Fruit fly (Drosophila melanogaster) whole organism, pupa: ENCODE results near the gene Ufl1.

ENCODE experiments used
- CG10348 ChIP-seq: fragments of 200-800 bp; sonication (Bioruptor generic); IDR thresholded peaks from 2 replicates; pipeline ENCODE4 v1.3.6; 2022; ENCODE audit warnings: missing biosample characterization, missing genetic modification characterization
- CG12605 ChIP-seq: fragments of 200-800 bp; sonication (Bioruptor generic); IDR thresholded peaks from 2 replicates; pipeline ENCODE4 v1.3.6; 2022; ENCODE audit warnings: missing biosample characterization, missing genetic modification characterization
- CG15710 ChIP-seq: fragments of 200-800 bp; sonication (Bioruptor generic); optimal IDR thresholded peaks from 2 replicates; lab custom pipeline; 2018; ENCODE audit warnings: missing biosample characterization, mild to moderate bottlenecking, missing genetic modification characterization, moderate library complexity
- CG32121 ChIP-seq: fragments of 200-800 bp; sonication (Bioruptor generic); IDR thresholded peaks from 2 replicates; pipeline ENCODE4 v1.3.6; 2022; ENCODE audit warnings: missing biosample characterization, missing genetic modification characterization
- CG34367 ChIP-seq: fragments of 200-800 bp; sonication (Bioruptor generic); optimal IDR thresholded peaks from 2 replicates; lab custom pipeline; 2018; ENCODE audit warnings: missing biosample characterization, mild to moderate bottlenecking, missing genetic modification characterization
- CG8159 ChIP-seq: fragments of 200-800 bp; sonication (Bioruptor generic); optimal IDR thresholded peaks from 3 replicates; lab custom pipeline; 2018; ENCODE audit warnings: missing biosample characterization, mild to moderate bottlenecking, missing genetic modification characterization, moderate library complexity
- CG9948 ChIP-seq: fragments of 200-800 bp; sonication (Bioruptor generic); optimal IDR thresholded peaks from 2 replicates; lab custom pipeline; 2018; ENCODE audit warnings: missing biosample characterization, mild to moderate bottlenecking, missing genetic modification characterization, moderate library complexity
- EcR ChIP-seq: fragments of 200-800 bp; sonication (Bioruptor generic); optimal IDR thresholded peaks from 3 replicates; lab custom pipeline; 2019; ENCODE audit warnings: missing biosample characterization, missing genetic modification characterization, mild to moderate bottlenecking, moderate library complexity, missing genetic modification reagents
- Ets98B ChIP-seq: fragments of 200-800 bp; sonication (Bioruptor generic); IDR thresholded peaks from 2 replicates; pipeline ENCODE4 v1.3.6; 2022; ENCODE audit warnings: missing biosample characterization, missing genetic modification characterization
- Pif1A ChIP-seq: fragments of 200-800 bp; sonication (Bioruptor generic); optimal IDR thresholded peaks from 3 replicates; lab custom pipeline; 2016; ENCODE audit warnings: missing biosample characterization, missing genetic modification characterization
- Snoo ChIP-seq: fragments of 200-800 bp; sonication (Bioruptor generic); optimal IDR thresholded peaks from 3 replicates; lab custom pipeline; 2017; ENCODE audit warnings: missing biosample characterization, mild to moderate bottlenecking, missing genetic modification characterization, inconsistent platforms
- gl ChIP-seq: fragments of 200-800 bp; sonication (Bioruptor generic); optimal IDR thresholded peaks from 2 replicates; lab custom pipeline; 2018; ENCODE audit warnings: missing biosample characterization, mild to moderate bottlenecking, missing genetic modification characterization
- rn ChIP-seq: fragments of 200-800 bp; sonication (Bioruptor generic); IDR thresholded peaks from 2 replicates; pipeline ENCODE4 v1.3.6; 2022; ENCODE audit warnings: missing biosample characterization, missing genetic modification characterization

- no peak; the same call in 1 of the 2 replicates for TF ChIP-seq Ets98B (GFP tag; lab: Robert Waterston, UW)
- no peak for TF ChIP-seq CG9948 (tag; lab: Kevin White, UChicago)
- no peak for TF ChIP-seq CG32121 (GFP tag; lab: Robert Waterston, UW)
- TF ChIP-seq CG8159 (tag; lab: Kevin White, UChicago): no peak
- no peak for TF ChIP-seq gl (tag; lab: Kevin White, UChicago)
- TF ChIP-seq EcR (GFP tag; lab: Kevin White, UChicago): peak; percentile 82
- no peak for TF ChIP-seq CG34367 (tag; lab: Kevin White, UChicago)
- TF ChIP-seq Snoo (tag; lab: Kevin White, UChicago): peak; percentile 41
- TF ChIP-seq rn (GFP tag; lab: Robert Waterston, UW): no peak
- no peak for TF ChIP-seq CG12605 (GFP tag; lab: Robert Waterston, UW)
- no peak for TF ChIP-seq Pif1A (GFP tag; lab: Kevin White, UChicago)
- no peak for TF ChIP-seq CG10348 (GFP tag; lab: Robert Waterston, UW)
- TF ChIP-seq CG15710 (tag; lab: Kevin White, UChicago): no peak
Measured at dm6 chr3R:7109760-7110303, 35.6 kb upstream of the Ufl1 start.
